Fruit fly (Drosophila melanogaster) whole organism, pupa: ENCODE data around the gene CG10185.

Experiments
- CG14655 ChIP-seq: fragments of 200-800 bp; sonication (Bioruptor generic); optimal IDR thresholded peaks from 3 replicates; lab custom pipeline; 2017; ENCODE audit warnings: mild to moderate bottlenecking, missing biosample characterization, missing genetic modification reagents, missing genetic modification characterization
- EcR ChIP-seq: fragments of 200-800 bp; sonication (Bioruptor generic); optimal IDR thresholded peaks from 3 replicates; lab custom pipeline; 2019; ENCODE audit warnings: missing biosample characterization, missing genetic modification characterization, mild to moderate bottlenecking, moderate library complexity, missing genetic modification reagents
- Ets98B ChIP-seq: fragments of 200-800 bp; sonication (Bioruptor generic); IDR thresholded peaks from 2 replicates; pipeline ENCODE4 v1.3.6; 2022; ENCODE audit warnings: missing biosample characterization, missing genetic modification characterization

- TF ChIP-seq EcR (GFP tag; lab: Kevin White, UChicago): no peak
- TF ChIP-seq CG14655 (GFP tag; lab: Kevin White, UChicago): peak; percentile 21
- TF ChIP-seq Ets98B: no peak
These were observed 27.5 kb upstream of the CG10185 start for dm6 chr3R:16094918-16095317.
